Fruit fly (Drosophila melanogaster): ENCODE measurements around the gene CG4116.

The CG4116 gene

DNA sequence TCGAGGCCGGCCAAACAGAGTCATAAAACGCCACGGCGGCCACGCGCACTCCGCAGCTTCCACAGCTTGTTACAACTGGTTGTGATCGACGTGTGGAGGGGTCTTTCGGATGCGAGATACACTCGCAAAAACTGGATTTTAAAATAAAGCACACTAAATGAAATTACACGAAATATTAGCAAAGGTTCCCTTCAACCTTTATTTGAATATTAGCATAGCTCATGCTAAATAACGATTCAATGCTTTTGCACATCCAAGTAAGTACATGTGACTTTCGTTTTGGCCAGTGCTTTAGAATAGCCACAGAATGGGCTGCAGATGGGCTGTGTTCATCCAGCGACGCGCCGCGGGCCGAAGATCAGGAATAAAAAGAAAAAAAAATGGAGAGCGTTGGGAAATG lies 21.4 kb downstream of the CG4116 start (continued):
- TF ChIP-seq emc (GFP tag; optimal IDR thresholded peaks at IDR 0.05) (no peak), Sry-β (GFP tag; optimal IDR thresholded peaks at IDR 0.05) (no peak), az2 (GFP tag; optimal IDR thresholded peaks at IDR 0.05) (peak; percentile 67), CG13287 (GFP tag; IDR thresholded peaks at IDR 0.05; ENCODE audit: partially characterized antibody) (no peak), unpg (GFP tag; optimal IDR thresholded peaks at IDR 0.05) (peak; percentile 78), CG12104 (GFP tag; optimal IDR thresholded peaks at IDR 0.05) (peak; percentile 13), Fer1 (GFP tag; optimal IDR thresholded peaks at IDR 0.05) (no peak), CG2120 (GFP tag; optimal IDR thresholded peaks at IDR 0.05) (peak; percentile 22), CG30403 (GFP tag; optimal IDR thresholded peaks at IDR 0.05) (peak; percentile 69), otp (GFP tag; IDR thresholded peaks at IDR 0.05) (peak; percentile 82), CG11456 (GFP tag; IDR thresholded peaks at IDR 0.05) (peak; percentile 46; the same call in 1 of the 3 replicates), HLH54F (GFP tag; optimal IDR thresholded peaks at IDR 0.05) (peak; percentile 11), BEAF-32 (GFP tag; optimal IDR thresholded peaks at IDR 0.05) (no peak), CG13775 (GFP tag; optimal IDR thresholded peaks at IDR 0.05) (peak; percentile 45), ro (GFP tag; IDR thresholded peaks at IDR 0.05) (peak; percentile 33; the same call in 1 of the 2 replicates), CG5953 (GFP tag; IDR thresholded peaks at IDR 0.05) (peak; percentile 53; the same call in 1 of the 2 replicates), grn (GFP tag; optimal IDR thresholded peaks at IDR 0.05) (no peak), gcm2 (GFP tag; optimal IDR thresholded peaks at IDR 0.05) (no peak), dm (GFP tag; optimal IDR thresholded peaks at IDR 0.05) (peak; percentile 64), CG10431 (GFP tag; optimal IDR thresholded peaks at IDR 0.05) (no peak), ap (GFP tag; IDR thresholded peaks at IDR 0.05) (peak; percentile 41), fd96Cb (tag; optimal IDR thresholded peaks at IDR 0.05) (peak; percentile 82), CG11085 (GFP tag; IDR thresholded peaks at IDR 0.05) (no peak), B-H2 (GFP tag; optimal IDR thresholded peaks at IDR 0.05) (no peak), MTF-1 (GFP tag; optimal IDR thresholded peaks at IDR 0.05; ENCODE audit: borderline replicate concordance) (peak; percentile 23), sd (tag; optimal IDR thresholded peaks at IDR 0.05) (no peak), Myb (GFP tag; optimal IDR thresholded peaks at IDR 0.05) (peak; percentile 33), gsb (GFP tag; IDR thresholded peaks at IDR 0.05) (no peak), bsh (GFP tag; optimal IDR thresholded peaks at IDR 0.05) (peak; percentile 78 to 92), CG10209 (GFP tag; optimal IDR thresholded peaks at IDR 0.05) (peak; percentile 55), esg (GFP tag; conservative IDR thresholded peaks at IDR 0.05) (peak; percentile 66), Hr39 (optimal IDR thresholded peaks at IDR 0.05) (no peak), Trl (optimal IDR thresholded peaks at IDR 0.05) (no peak), Trl (GFP tag; optimal IDR thresholded peaks at IDR 0.05) (peak; percentile 79), CG13296 (GFP tag; optimal IDR thresholded peaks at IDR 0.05) (no peak), CG32532 (GFP tag; IDR thresholded peaks at IDR 0.05) (0 out of 2 replicates have a peak, but pooled peaks have one; percentile 21), ftz-f1 (GFP tag; optimal IDR thresholded peaks at IDR 0.05) (no peak), wor (GFP tag; IDR thresholded peaks at IDR 0.05) (peak; percentile 72), seq (GFP tag; IDR thresholded peaks at IDR 0.05) (peak; percentile 28; the same call in 1 of the 2 replicates), Kr (GFP tag; optimal IDR thresholded peaks at IDR 0.05) (no peak), CG6813 (GFP tag; optimal IDR thresholded peaks at IDR 0.05) (peak; percentile 49), CG17912 (GFP tag; optimal IDR thresholded peaks at IDR 0.05) (no peak), ase (GFP tag; IDR thresholded peaks at IDR 0.05) (peak; percentile 60; the same call in 1 of the 3 replicates), CG6765 (GFP tag; optimal IDR thresholded peaks at IDR 0.05) (no peak), CG8089 (GFP tag; optimal IDR thresholded peaks at IDR 0.05) (peak; percentile 73), da (GFP tag; optimal IDR thresholded peaks at IDR 0.05) (peak; percentile 40), CG7745 (tag; optimal IDR thresholded peaks at IDR 0.05) (no peak), wdn (GFP tag; IDR thresholded peaks at IDR 0.05) (0 out of 2 replicates have a peak, but pooled peaks have one; percentile 12), CG17612 (GFP tag; IDR thresholded peaks at IDR 0.05) (no peak), sr (GFP tag; IDR thresholded peaks at IDR 0.05) (no peak), sc (optimal IDR thresholded peaks at IDR 0.05) (no peak), sc (GFP tag; optimal IDR thresholded peaks at IDR 0.05) (peak; percentile 68)
